Worm (Caenorhabditis elegans): Measurements from ENCODE around the gene F46B3.1.

DNA sequence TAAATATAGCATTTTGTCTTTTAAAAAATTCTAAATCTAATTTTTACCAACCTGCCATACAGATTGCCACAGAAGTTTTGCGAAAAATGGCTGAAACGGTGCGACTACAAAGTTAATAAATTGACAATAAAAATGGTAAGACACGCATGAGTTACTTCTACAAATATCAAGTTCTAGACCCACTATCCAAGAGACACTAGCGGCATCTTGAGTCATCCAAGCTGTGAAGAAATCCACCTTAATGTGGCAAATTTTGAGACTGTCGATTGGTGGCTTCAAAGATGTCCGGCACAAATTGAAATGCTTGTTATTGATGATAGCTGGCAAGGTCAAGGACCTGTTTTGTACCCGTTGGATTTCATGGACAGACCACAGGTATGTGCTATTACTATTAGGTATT is 37.4 kb upstream of the F46B3.1 start, which contains the start of gene F46B3.16:
- TF ChIP-seq ceh-82 (tag; optimal IDR thresholded peaks at IDR 0.05) (no peak), mdl-1 (tag; optimal IDR thresholded peaks at IDR 0.05) (no peak), lsy-2 (tag; optimal IDR thresholded peaks at IDR 0.05) (no peak), aha-1 (tag; optimal IDR thresholded peaks at IDR 0.05) (no peak), tbx-2 (tag; optimal IDR thresholded peaks at IDR 0.05) (no peak), elt-3 (tag; optimal IDR thresholded peaks at IDR 0.05) (no peak), nhr-77 (tag; optimal IDR thresholded peaks at IDR 0.05) (no peak), nhr-76 (tag; optimal IDR thresholded peaks at IDR 0.05) (no peak), ama-1 (optimal IDR thresholded peaks at IDR 0.05) (no peak), pqm-1 (tag; optimal IDR thresholded peaks at IDR 0.05) (no peak), C16A3.4 (tag; optimal IDR thresholded peaks at IDR 0.05) (no peak), dpl-1 (GFP tag; optimal IDR thresholded peaks at IDR 0.05) (no peak), unc-86 (tag; optimal IDR thresholded peaks at IDR 0.05) (no peak)

Data from whole organism, L1 larva.